Worm (Caenorhabditis elegans): ENCODE measurements around the gene Y68A4A.10.

ce11 chrV:17220345-17220744 is 18.4 kb downstream of the Y68A4A.10 start, which contains the start of gene srh-109:
- no peak for TF ChIP-seq pes-1 (GFP tag; IDR thresholded peaks at IDR 0.05)
- no peak for TF ChIP-seq ama-1 (optimal IDR thresholded peaks at IDR 0.05)
- TF ChIP-seq hnd-1 (tag; optimal IDR thresholded peaks at IDR 0.05) = no peak
- TF ChIP-seq tbx-11 (GFP tag; IDR thresholded peaks at IDR 0.05) = no peak
- TF ChIP-seq ets-7 (tag; optimal IDR thresholded peaks at IDR 0.05) = no peak

Measured in whole organism, early embryonic.